Fruit fly (Drosophila melanogaster) S2 (cell line): ENCODE results near the gene CG32855.

ENCODE experiments used
- CG8478 ChIP-seq: fragments of >200 bp; optimal IDR thresholded peaks from 2 replicates; lab custom pipeline; 2018
- CTCF ChIP-seq, 2 experiments: fragments of >200 bp; optimal IDR thresholded peaks; 2 replicates each; lab custom pipeline; 2018

The CG32855 gene

DNA sequence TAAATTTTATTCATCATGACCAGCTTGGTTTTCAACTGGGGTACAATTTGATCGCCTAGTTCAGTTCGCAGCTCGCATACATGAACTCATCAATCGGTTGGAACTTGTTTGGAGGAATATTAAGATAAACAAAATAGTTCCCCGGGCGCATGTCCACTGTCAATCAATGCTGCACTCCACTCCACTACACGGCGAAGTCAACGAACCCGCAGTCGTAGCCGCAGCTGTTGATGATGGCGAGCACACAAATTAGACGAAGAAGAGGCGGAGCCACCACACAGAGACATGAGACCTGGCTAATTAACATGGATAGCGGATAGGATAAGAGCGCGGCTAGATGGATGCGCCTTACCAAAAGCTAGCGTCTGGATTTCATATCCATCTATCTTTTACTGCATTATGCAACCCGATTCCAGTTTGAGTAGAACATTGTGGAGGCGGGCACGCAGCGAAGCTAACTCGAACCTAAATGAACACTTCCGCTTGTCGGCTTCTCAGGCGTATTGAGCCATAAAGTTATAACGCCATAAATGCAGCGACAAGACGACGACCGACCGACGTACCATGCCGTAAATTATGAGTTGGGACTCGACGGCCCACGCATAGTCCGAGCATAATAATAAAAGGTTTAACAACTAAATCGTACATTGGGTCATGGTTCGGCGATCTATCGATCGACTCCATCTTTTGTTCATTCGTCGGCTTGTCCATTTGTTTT lies 11.3 kb upstream of the CG32855 start:
- no peak for TF ChIP-seq CG8478 (lab: Kevin White, UChicago)
- TF ChIP-seq CTCF (optimal IDR thresholded peaks at IDR 0.05; lab: Kevin White, UChicago): no peak

DNA sequence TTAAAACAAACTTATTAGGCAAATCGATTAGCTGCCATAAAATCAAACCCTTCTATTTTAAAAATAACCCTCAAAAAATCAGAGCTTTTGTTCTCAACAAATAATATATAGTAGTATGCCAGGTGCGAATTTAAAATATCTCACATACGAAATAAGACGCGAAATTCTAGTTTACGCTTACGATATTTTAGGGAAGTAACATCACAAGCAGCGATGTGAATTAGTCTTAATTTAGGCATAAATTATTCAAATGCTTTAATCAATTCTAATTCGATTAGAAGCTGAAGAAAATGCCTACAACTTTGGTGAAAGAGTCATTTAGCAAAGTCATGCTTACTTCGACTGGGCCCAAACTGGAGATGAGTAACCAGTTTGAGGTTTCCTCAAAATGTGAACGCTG lies 2.8 kb upstream of the CG32855 start, which contains the start of gene sxe2:
TSS of gene sxe2 (plus strand) at position 301 of the 400 bp plus-strand sequence.
- TF ChIP-seq CTCF (optimal IDR thresholded peaks at IDR 0.05; lab: Kevin White, UChicago) (no peak), CG8478 (lab: Kevin White, UChicago) (no peak)

DNA sequence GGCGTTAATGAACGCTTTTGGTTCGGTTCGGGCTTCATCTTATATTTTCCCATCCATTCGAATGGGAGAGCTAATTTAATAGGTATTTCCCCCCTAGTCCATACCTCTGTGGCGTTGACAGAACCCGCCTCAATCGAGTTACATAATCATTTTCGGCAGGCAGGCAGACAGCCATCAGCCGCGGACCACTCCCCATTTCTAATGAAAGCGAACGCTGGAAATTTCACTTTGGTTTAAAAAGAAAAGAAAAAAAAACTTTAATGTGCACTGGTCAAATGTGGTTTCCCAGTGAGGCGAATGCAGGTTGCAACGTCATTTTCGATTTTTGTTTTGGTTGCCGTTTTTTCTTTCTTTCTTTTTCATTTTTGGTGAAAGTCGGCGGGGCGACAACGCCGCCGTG lies 1.6 kb upstream of the CG32855 start:
- TF ChIP-seq CG8478 (lab: Kevin White, UChicago): no peak
- TF ChIP-seq CTCF (optimal IDR thresholded peaks at IDR 0.05; lab: Kevin White, UChicago): no peak

DNA sequence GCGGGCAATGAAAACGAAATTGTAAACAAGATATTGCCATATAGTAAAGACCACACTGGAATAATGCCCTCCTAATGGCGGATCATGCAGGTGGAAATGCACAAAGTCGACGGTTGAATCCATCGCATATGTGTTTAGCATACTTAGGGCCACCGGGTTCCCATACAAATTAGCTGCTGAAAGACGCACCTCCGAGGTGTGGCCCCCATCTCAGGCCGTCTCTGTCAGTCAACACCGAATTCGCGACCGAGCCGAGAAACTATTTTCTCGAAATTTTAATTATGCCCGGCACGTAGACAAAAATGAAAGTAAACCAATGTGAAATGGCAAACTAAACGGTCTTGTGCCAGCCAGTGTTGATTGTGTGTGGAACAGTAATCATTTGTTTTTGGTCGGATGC lies 2.5 kb downstream of the CG32855 start:
- TF ChIP-seq CG8478 (lab: Kevin White, UChicago): no peak
- TF ChIP-seq CTCF (optimal IDR thresholded peaks at IDR 0.05; lab: Kevin White, UChicago): no peak

DNA sequence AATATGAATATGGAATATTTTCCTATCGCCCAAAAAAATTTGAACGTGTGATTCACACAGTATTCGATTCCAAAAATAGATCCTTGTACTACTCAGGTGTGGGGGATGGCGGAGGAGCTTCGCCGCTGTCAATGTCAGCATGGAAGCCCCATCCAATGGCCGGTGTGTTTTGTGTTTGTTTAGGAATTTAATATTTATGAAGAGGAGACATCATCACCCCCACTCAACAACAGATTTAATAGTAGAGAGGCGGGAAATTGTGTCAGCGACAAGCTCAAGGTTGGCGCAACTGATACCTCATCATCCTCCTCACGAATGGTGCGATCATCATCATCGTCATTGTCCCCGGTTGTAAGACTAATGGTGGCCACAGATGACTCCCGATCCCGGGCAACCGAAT lies 6.7 kb downstream of the CG32855 start:
- TF ChIP-seq CTCF (optimal IDR thresholded peaks at IDR 0.05; lab: Kevin White, UChicago) (no peak), CG8478 (lab: Kevin White, UChicago) (no peak)

DNA sequence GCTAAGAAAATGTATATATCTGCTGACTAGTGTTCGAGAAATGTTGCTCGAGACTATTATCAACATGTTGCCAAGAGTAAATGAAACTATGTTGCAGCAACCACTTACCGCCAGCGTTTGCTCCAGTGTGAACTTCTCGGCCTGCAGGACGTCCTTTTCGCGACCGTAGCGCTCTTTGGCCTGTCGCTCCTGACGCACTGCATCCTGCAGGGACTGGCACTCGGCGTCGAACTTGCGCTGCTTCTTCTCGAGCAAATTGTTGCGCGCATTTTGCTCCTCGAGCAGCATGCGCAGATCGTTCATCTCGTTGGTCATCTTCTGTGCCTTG lies 8.2 kb downstream of the CG32855 start:
- TF ChIP-seq CG8478 (lab: Kevin White, UChicago) (no peak), CTCF (optimal IDR thresholded peaks at IDR 0.05; lab: Kevin White, UChicago) (no peak)

DNA sequence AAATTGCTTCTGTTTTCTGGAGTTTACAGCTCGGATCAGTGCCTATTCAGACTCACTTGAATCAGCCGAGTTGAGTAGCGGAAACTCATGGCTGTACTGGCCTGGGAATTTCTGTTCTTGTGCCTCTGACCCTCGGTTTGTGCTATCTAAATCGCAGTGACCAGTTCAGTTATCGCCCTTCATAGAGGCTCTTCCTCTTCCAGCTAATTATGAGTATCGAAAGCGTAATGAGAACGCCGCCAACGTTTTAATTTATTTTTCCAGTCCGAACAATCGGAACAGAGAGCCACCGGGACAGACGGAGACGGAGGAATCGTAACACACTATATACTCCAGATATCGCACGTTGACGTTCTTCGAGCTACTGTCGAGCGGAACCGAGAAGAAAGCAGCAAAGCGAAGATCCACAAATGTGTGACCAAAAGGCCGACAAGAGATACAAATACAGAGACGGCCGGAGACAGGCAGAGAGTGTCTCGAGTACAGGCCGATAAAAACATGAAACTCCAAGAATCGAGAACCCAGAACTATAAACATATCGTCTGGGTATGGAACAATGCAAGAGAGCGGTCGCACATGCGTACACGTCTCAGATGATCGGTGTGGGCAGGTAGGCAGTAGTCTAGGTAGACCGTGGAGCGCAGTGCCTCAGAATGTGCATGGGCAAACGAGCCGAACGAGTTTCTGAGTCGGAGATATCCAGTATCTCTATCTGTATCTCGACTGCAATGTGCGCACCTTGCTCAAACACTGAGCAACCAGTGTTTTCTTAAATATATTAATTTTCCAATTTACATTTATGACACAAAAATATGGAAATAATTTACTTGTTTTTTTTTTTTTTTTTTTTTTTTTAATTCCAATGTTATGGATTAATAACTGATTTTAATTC lies 8.9 kb downstream of the CG32855 start:
- TF ChIP-seq CG8478 (lab: Kevin White, UChicago) (no peak), CTCF (optimal IDR thresholded peaks at IDR 0.05; lab: Kevin White, UChicago) (no peak)

DNA sequence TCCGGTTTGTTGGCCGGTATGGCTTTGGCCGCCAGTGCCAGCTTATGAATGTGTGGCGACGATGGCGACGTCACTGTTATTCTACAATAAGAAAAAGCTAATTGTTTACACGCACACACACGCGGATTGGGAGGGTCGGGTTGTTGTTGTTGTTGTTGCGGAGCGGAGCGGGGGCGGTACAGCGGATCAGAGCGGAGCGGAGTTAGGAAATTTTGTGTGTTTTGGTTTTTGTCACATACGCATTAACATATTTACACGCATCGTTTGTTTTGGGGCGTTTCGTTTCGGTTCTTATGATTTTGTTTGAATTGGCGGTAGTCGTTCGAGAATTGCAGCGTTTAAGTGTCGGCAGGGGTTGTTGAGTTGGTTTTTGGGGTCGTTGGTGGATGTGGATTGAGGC lies 11.5 kb downstream of the CG32855 start:
- TF ChIP-seq CG8478 (lab: Kevin White, UChicago) (no peak), CTCF (optimal IDR thresholded peaks at IDR 0.05; lab: Kevin White, UChicago) (no peak)

DNA sequence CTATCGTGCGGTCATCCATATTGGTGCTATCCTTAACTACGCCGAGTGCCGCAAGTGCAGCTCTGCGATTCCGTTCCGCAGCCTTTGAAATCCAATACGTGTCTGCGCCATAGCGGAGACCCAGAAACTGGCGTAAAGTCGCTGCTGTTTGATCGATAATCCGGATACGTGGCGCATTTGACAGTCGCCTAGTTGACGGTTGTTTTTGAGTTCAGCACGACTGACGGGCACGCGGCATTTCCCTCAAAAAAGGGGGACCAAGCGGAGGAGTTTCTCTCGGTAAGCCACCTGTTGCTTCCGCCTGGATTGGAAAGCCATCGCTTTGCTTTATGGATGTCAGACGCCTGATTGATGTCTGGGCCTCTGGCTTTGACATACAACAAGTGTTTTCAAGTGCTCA lies 13.3 kb downstream of the CG32855 start, which contains the start of gene CG10185:
TSS of gene CG10185 (minus strand) at position 101 of the 400 bp plus-strand sequence.
- TF ChIP-seq CTCF (optimal IDR thresholded peaks at IDR 0.05; lab: Kevin White, UChicago) (no peak), CG8478 (lab: Kevin White, UChicago) (no peak)

DNA sequence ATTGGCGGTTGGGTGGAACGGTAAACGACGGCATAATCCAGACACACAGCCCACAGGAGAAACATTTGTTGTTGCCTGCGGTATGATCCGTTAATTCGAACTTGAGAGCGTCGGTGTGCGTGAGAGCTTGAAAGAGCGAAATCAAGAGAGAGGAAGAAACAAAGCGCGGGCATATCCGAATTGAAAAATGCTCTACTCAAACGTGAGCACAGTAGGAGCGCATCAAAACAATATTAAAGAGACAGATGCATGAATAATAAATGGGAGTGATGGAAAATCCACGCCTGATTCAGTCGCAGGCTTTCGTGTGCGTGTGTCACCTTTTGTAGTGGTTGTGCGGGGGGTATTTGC lies 29.5 kb downstream of the CG32855 start:
- TF ChIP-seq CG8478 (lab: Kevin White, UChicago): no peak
- no peak for TF ChIP-seq CTCF (optimal IDR thresholded peaks at IDR 0.05; lab: Kevin White, UChicago)

DNA sequence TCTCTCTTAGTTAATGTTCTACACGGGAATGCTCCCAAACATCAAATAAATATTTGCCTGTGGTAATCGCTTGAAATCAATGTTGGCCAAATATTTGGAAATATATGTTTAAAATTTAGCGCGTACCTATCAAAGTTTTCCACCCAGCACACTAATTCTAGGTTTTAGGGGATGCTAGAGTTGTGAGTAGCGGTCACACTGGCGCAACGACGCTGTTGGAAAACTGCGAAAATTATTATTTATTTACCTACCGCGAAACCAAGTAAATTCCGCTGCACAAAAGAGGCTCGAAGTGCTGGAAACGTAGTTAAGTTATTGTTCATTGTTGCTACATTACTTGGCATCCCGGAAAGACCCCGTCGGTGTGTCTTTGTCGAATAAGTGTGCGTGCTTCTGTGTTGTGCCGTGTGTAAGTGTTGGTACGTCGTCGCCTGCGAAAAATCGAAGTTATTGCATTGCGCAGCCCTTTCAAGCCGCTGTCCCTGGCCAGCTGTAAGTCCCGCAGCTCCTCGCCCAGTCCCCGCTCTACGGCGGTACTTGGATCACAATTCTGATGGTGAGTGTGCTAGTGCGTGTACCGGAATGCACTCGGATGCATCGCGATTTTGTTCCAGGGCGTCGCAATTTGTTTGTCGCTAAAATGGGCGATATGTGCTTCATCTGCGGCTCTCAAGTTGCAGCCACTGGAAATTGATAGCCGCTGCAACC lies 30.0 kb downstream of the CG32855 start, which contains the start of gene msps:
TSS of gene msps (plus strand) at position 181 of the 708 bp plus-strand sequence.
- TF ChIP-seq CTCF (optimal IDR thresholded peaks at IDR 0.05; lab: Kevin White, UChicago): peak; percentile 2 to 22
- TF ChIP-seq CG8478 (lab: Kevin White, UChicago): no peak

DNA sequence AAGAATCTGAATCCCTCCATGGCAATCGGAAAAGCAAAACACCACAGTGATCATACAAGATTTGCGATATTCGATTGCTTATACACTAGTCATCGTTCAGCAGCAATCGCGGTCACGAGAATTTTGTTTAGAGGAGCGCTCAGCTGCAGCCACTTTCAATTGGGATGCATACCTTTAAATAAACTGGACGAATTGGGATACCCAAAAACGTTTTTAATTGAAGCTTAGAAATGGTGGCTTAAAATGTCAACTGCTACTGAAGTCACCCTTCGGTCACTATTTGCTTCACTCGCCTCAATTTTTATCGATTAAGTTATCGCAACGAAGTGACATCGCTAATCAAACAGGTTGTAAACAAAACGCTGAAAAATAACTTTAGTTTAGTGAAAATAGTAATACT lies 31.4 kb downstream of the CG32855 start, which contains the start of the genes IKKbeta and CG5013:
TSS of gene IKKbeta (minus strand) at position 53 of the 400 bp plus-strand sequence.
TSS of gene CG5013 (plus strand) at position 302 of the 400 bp plus-strand sequence.
- peak in 1 of 2 experiments; percentile 19 for TF ChIP-seq CTCF (optimal IDR thresholded peaks at IDR 0.05; lab: Kevin White, UChicago)
- no peak for TF ChIP-seq CG8478 (lab: Kevin White, UChicago)

DNA sequence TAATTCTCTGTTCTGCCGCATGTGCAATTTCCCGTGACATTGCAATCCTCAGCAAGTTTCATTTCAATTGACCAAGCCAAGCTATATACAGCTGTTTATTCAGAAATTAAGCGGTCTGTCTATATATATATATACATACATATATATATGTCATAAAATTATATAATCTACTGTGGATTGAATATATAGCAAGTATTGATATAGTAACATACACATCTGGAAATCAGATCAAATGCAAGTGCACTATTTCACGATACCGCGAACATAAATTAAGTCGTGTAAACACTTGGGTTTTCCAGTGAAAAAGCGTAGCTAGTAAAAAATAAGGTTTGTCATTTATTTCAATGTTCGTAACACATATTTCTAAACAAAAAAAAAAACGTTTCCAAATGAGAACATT lies 34.8 kb downstream of the CG32855 start, which contains the start of gene Jhbp5:
TSS of gene Jhbp5 (minus strand) at position 101 of the 400 bp plus-strand sequence.
- no peak for TF ChIP-seq CG8478 (lab: Kevin White, UChicago)
- TF ChIP-seq CTCF (optimal IDR thresholded peaks at IDR 0.05; lab: Kevin White, UChicago): no peak

DNA sequence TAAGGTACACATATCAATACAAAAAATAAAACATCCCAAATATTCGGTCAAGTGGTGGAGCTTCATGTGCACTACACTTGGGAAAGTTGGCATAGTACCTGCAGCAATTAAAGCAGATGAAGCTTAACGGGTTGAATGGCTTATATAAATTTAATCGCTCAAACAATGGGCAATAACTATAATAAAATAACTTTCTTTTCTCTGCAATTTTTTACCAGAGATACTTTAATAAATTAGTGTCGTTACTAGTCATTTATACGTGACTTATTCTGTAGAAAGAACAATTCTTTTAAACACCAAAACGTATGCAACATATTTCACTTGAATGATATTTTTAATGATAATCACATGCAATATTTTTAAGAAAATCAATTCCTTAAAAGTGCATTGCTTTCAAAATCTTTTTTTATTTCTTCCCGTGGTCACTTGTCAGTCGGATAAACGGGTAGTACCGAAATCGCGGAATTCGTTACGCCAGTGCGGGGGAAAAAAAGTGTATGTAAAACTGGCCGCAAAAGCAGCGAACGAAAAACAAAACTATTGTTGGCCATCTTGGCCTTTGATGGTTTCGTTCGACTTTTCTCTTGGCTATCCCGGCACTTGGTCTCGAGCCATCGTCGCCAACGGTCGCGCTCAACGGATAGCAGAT lies 37.8 kb downstream of the CG32855 start, which contains the start of gene Jhbp4:
TSS of gene Jhbp4 (plus strand) at position 599 of the 649 bp plus-strand sequence.
- no peak for TF ChIP-seq CTCF (optimal IDR thresholded peaks at IDR 0.05; lab: Kevin White, UChicago)
- TF ChIP-seq CG8478 (lab: Kevin White, UChicago): no peak
